Worm (Caenorhabditis elegans) whole organism, mixed stage, embryonic: ENCODE measurements around the gene T27E9.2.

ENCODE experiments used
- blmp-1 ChIP-seq: fragments of 150-350 bp; optimal IDR thresholded peaks from 2 replicates; lab custom pipeline; 2014; ENCODE audit warnings: missing biosample characterization, missing genetic modification characterization
- cnd-1 ChIP-seq: fragments of 200-800 bp; sonication (Bioruptor generic); optimal IDR thresholded peaks from 2 replicates; lab custom pipeline; 2018; ENCODE audit warnings: mild to moderate bottlenecking, missing genetic modification characterization, missing compliant biosample characterization
- elt-3 ChIP-seq: fragments of 150-350 bp; optimal IDR thresholded peaks from 2 replicates; lab custom pipeline; 2014; ENCODE audit warnings: missing biosample characterization, missing genetic modification characterization
- lsy-2 ChIP-seq: fragments of 150-350 bp; optimal IDR thresholded peaks from 2 replicates; lab custom pipeline; 2014; ENCODE audit warnings: missing biosample characterization, missing genetic modification characterization
- nhr-2 ChIP-seq: fragments of 150-350 bp; optimal IDR thresholded peaks from 2 replicates; lab custom pipeline; 2014; ENCODE audit warnings: missing biosample characterization, missing genetic modification characterization
- nhr-76 ChIP-seq: sonication (generic microtip); optimal IDR thresholded peaks from 2 replicates; lab custom pipeline; 2017; ENCODE audit warnings: missing biosample characterization, missing genetic modification characterization

ce11 chrIII:13461535-13461934 is 849 bp downstream of the T27E9.2 start:
- no peak for TF ChIP-seq elt-3 (tag; lab: Kevin White, UChicago)
- TF ChIP-seq blmp-1 (tag; lab: Kevin White, UChicago): no peak
- TF ChIP-seq nhr-76 (tag; lab: Kevin White, UChicago): no peak
- TF ChIP-seq lsy-2 (tag; lab: Kevin White, UChicago): no peak
- no peak for TF ChIP-seq cnd-1 (tag; lab: Kevin White, UChicago)
- no peak for TF ChIP-seq nhr-2 (tag; lab: Kevin White, UChicago)
